Worm (Caenorhabditis elegans): ENCODE results near the gene asp-5.

The asp-5 gene

DNA sequence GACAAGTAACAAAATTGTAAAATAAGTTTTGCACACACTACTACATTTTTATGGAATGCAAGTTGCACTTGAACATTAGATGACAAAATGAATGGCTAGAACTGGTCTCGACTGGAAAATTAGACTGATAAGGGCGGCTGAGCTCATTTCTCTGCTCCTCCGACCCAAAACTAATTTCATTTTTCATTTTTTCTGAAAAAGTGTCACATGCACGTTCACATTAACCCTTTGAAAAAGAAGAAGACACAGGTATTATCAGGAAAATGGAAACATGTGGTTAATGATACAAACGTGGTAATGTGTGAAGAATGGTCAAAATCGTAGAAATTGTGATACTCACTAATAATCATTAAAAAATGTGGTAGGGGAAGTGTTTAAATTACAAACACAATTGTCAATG is 34.8 kb downstream of the asp-5 start:
- TF ChIP-seq lin-13 (tag; optimal IDR thresholded peaks at IDR 0.05) (no peak), zip-8 (tag; optimal IDR thresholded peaks at IDR 0.05) (no peak), drap-1 (GFP tag; optimal IDR thresholded peaks at IDR 0.05) (no peak), lin-32 (GFP tag; optimal IDR thresholded peaks at IDR 0.05) (no peak), bed-3 (GFP tag; optimal IDR thresholded peaks at IDR 0.05) (no peak), sem-2 (GFP tag; optimal IDR thresholded peaks at IDR 0.05) (no peak), cnd-1 (tag; optimal IDR thresholded peaks at IDR 0.05) (no peak), lsy-2 (tag; optimal IDR thresholded peaks at IDR 0.05) (no peak), snpc-4 (tag; optimal IDR thresholded peaks at IDR 0.05) (no peak), nhr-237 (tag; optimal IDR thresholded peaks at IDR 0.05) (no peak)

DNA sequence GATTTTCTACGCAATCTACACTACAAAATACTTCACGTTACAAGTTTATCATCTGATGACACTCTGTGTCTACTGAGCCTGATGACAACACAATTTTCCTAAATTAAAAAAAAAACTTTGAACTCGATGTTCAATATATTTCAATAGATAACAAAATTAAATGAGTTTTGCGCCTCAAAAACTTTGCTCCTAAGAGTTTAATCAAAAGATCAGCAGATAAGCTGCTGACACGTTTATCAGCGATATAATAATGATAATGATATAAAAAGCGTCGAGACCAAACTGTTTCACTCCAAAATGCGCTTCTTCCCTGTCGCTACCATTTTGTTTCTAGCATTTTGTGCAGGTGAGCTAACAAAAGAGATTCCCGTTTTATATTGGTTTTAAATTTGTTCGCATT is 35.5 kb downstream of the asp-5 start, which contains the start of gene clec-218:
Gene clec-218 (plus strand): TSS at position 262 of the 400 bp plus-strand sequence.
- TF ChIP-seq ceh-43 (GFP tag; optimal IDR thresholded peaks at IDR 0.05) (no peak), ham-2 (GFP tag; optimal IDR thresholded peaks at IDR 0.05) (no peak), nhr-237 (tag; optimal IDR thresholded peaks at IDR 0.05) (no peak), hlh-1 (tag; optimal IDR thresholded peaks at IDR 0.05) (no peak), unc-120 (tag; optimal IDR thresholded peaks at IDR 0.05; ENCODE audit: poor library complexity, severe bottlenecking) (no peak), sptf-1 (tag; optimal IDR thresholded peaks at IDR 0.05) (no peak), snpc-4 (tag; optimal IDR thresholded peaks at IDR 0.05) (no peak)

DNA sequence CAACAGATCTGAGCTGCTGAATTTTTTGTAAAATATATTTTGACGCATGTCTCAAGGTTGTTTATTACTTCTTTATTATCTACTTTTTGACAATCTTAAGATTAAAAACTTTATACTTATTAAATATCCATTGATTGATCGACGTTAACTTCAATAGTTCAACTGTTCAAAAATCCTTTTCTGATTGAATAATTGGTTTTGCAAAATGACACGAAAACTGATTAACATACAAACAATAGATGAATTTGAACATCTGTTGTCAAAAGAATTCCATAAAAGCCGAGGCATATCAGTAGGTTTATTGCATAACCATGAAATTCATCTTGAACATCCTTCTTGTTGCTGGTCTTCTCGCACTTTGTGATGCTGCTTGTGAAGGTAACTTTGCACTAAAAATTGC is 39.0 kb downstream of the asp-5 start, which contains the start of gene W02D7.12:
Gene W02D7.12 (plus strand): TSS at position 301 of the 400 bp plus-strand sequence.
- TF ChIP-seq ceh-43 (GFP tag; optimal IDR thresholded peaks at IDR 0.05) (no peak), mep-1 (tag; optimal IDR thresholded peaks at IDR 0.05) (no peak), ces-1 (GFP tag; optimal IDR thresholded peaks at IDR 0.05) (no peak), cnd-1 (tag; optimal IDR thresholded peaks at IDR 0.05) (no peak), mls-2 (tag; optimal IDR thresholded peaks at IDR 0.05) (no peak), sptf-1 (tag; optimal IDR thresholded peaks at IDR 0.05) (no peak), lin-13 (tag; optimal IDR thresholded peaks at IDR 0.05) (no peak)

DNA sequence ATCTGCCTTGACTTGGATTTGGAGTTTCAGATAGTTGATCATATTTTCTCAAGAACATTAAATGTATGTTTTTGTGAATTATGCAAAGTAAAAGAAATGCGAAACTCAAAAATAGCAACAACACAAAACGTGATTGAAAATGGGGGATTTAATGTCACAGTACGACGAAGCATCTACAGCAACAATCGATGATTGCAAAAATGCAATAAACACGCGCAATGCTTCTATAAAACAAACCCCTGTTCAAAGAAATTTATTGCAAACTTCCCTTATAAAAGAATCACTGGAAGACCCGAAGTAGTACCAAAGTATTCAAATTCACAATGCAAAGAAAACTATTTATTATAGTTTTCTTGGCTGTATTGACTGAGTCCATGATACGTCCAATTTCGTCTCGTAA is 46.0 kb downstream of the asp-5 start, which contains the start of gene clec-219:
Gene clec-219 (plus strand): TSS at position 301 of the 400 bp plus-strand sequence.
- TF ChIP-seq elt-1 (tag; optimal IDR thresholded peaks at IDR 0.05; ENCODE audit: borderline replicate concordance, insufficient read depth) (no peak), sem-2 (GFP tag; optimal IDR thresholded peaks at IDR 0.05) (no peak), sptf-1 (tag; optimal IDR thresholded peaks at IDR 0.05) (no peak), lin-13 (tag; optimal IDR thresholded peaks at IDR 0.05) (no peak), ham-2 (GFP tag; optimal IDR thresholded peaks at IDR 0.05) (no peak), ceh-83 (GFP tag; optimal IDR thresholded peaks at IDR 0.05) (no peak), ceh-43 (GFP tag; optimal IDR thresholded peaks at IDR 0.05) (no peak), mls-2 (tag; optimal IDR thresholded peaks at IDR 0.05) (no peak), zip-8 (tag; optimal IDR thresholded peaks at IDR 0.05) (no peak), blmp-1 (tag; optimal IDR thresholded peaks at IDR 0.05) (no peak)

DNA sequence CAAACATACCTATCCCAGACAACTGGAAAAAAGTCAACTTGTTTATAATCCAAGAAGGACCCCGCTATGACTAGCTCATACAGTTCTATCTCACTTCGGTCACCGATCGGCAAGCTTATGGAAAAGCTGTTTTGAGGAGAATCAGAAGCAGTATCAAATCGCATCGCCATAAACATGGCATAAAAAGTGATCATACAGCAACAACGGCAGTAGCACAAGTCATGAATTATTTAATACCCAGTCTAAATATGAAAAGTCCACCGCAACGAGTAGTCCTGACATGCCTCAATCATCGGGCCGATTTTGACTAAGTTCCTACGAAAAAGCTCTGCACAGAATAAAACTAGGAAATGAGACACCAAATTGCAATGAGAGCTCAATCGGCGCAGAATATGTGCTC is 51.4 kb downstream of the asp-5 start:
- TF ChIP-seq snpc-4 (tag; optimal IDR thresholded peaks at IDR 0.05) (no peak), nhr-28 (tag; optimal IDR thresholded peaks at IDR 0.05) (no peak), unc-120 (tag; optimal IDR thresholded peaks at IDR 0.05; ENCODE audit: poor library complexity, severe bottlenecking) (no peak), ces-1 (GFP tag; optimal IDR thresholded peaks at IDR 0.05) (no peak), ceh-83 (GFP tag; optimal IDR thresholded peaks at IDR 0.05) (no peak), drap-1 (GFP tag; optimal IDR thresholded peaks at IDR 0.05) (no peak), ham-2 (GFP tag; optimal IDR thresholded peaks at IDR 0.05) (no peak), lsy-2 (tag; optimal IDR thresholded peaks at IDR 0.05) (no peak), M03D4.4 (tag; optimal IDR thresholded peaks at IDR 0.05) (no peak), nhr-2 (tag; optimal IDR thresholded peaks at IDR 0.05) (no peak), sptf-1 (tag; optimal IDR thresholded peaks at IDR 0.05) (no peak), zip-8 (tag; optimal IDR thresholded peaks at IDR 0.05) (no peak), unc-62 (GFP tag; optimal IDR thresholded peaks at IDR 0.05) (no peak), elt-1 (tag; optimal IDR thresholded peaks at IDR 0.05; ENCODE audit: borderline replicate concordance, insufficient read depth) (no peak), bed-3 (GFP tag; optimal IDR thresholded peaks at IDR 0.05) (no peak)
